Worm (Caenorhabditis elegans): Measurements from ENCODE around the gene F25E5.8.

The F25E5.8 gene

ce11 chrV:7417018-7417716, 18.6 kb upstream of the F25E5.8 start, which contains the start of gene srw-67:
Gene srw-67 (plus strand): TSS chrV:7417660.
- TF ChIP-seq cog-1 (tag; optimal IDR thresholded peaks at IDR 0.05) (no peak), T22C8.4 (GFP tag; IDR thresholded peaks at IDR 0.05) (no peak), tab-1 (GFP tag; IDR thresholded peaks at IDR 0.05) (no peak), flt-1 (GFP tag; IDR thresholded peaks at IDR 0.05) (no peak), med-1 (GFP tag; optimal IDR thresholded peaks at IDR 0.05; ENCODE audit: insufficient read depth) (no peak), ztf-23 (GFP tag; IDR thresholded peaks at IDR 0.05) (no peak), ref-1 (GFP tag; conservative IDR thresholded peaks at IDR 0.05) (no peak), klf-2 (GFP tag; conservative IDR thresholded peaks at IDR 0.05) (no peak), ztf-29 (GFP tag; IDR thresholded peaks at IDR 0.05) (no peak)

- TF ChIP-seq ref-1 (GFP tag; conservative IDR thresholded peaks at IDR 0.05) (no peak), med-1 (GFP tag; optimal IDR thresholded peaks at IDR 0.05; ENCODE audit: insufficient read depth) (no peak), ztf-29 (GFP tag; IDR thresholded peaks at IDR 0.05) (no peak), tab-1 (GFP tag; IDR thresholded peaks at IDR 0.05) (no peak), ztf-23 (GFP tag; IDR thresholded peaks at IDR 0.05) (no peak), T22C8.4 (GFP tag; IDR thresholded peaks at IDR 0.05) (no peak), flt-1 (GFP tag; IDR thresholded peaks at IDR 0.05) (no peak), klf-2 (GFP tag; conservative IDR thresholded peaks at IDR 0.05) (no peak), cog-1 (tag; optimal IDR thresholded peaks at IDR 0.05) (no peak)
Measured at ce11 chrV:7420162-7420561, 15.6 kb upstream of the F25E5.8 start, which contains the start of gene srxa-4. Gene srxa-4 (plus strand): TSS chrV:7420462.

ce11 chrV:7424336-7424735, 11.4 kb upstream of the F25E5.8 start, which contains the start of gene F18E3.10:
Gene F18E3.10 (minus strand): TSS chrV:7424436.
- no peak for TF ChIP-seq klf-2 (GFP tag; conservative IDR thresholded peaks at IDR 0.05)
- TF ChIP-seq ref-1 (GFP tag; conservative IDR thresholded peaks at IDR 0.05), result no peak
- no peak for TF ChIP-seq ztf-29 (GFP tag; IDR thresholded peaks at IDR 0.05)
- no peak for TF ChIP-seq T22C8.4 (GFP tag; IDR thresholded peaks at IDR 0.05)
- no peak for TF ChIP-seq cog-1 (tag; optimal IDR thresholded peaks at IDR 0.05)
- no peak for TF ChIP-seq tab-1 (GFP tag; IDR thresholded peaks at IDR 0.05)
- TF ChIP-seq med-1 (GFP tag; optimal IDR thresholded peaks at IDR 0.05; ENCODE audit: insufficient read depth), result no peak

ce11 chrV:7426594-7426993, 9.1 kb upstream of the F25E5.8 start, which contains the start of gene srw-68:
Gene srw-68 (minus strand): TSS chrV:7426694.
- TF ChIP-seq ref-1 (GFP tag; conservative IDR thresholded peaks at IDR 0.05) (no peak), ztf-29 (GFP tag; IDR thresholded peaks at IDR 0.05) (no peak), T22C8.4 (GFP tag; IDR thresholded peaks at IDR 0.05) (no peak), ztf-23 (GFP tag; IDR thresholded peaks at IDR 0.05) (no peak), klf-2 (GFP tag; conservative IDR thresholded peaks at IDR 0.05) (no peak), flt-1 (GFP tag; IDR thresholded peaks at IDR 0.05) (no peak), tab-1 (GFP tag; IDR thresholded peaks at IDR 0.05) (no peak), med-1 (GFP tag; optimal IDR thresholded peaks at IDR 0.05; ENCODE audit: insufficient read depth) (no peak), cog-1 (tag; optimal IDR thresholded peaks at IDR 0.05) (no peak)

ce11 chrV:7428880-7429279, 6.8 kb upstream of the F25E5.8 start, which contains the start of gene srw-69:
Gene srw-69 (minus strand): TSS chrV:7428980.
- no peak for TF ChIP-seq klf-2 (GFP tag; conservative IDR thresholded peaks at IDR 0.05)
- TF ChIP-seq flt-1 (GFP tag; IDR thresholded peaks at IDR 0.05), result no peak
- TF ChIP-seq ztf-29 (GFP tag; IDR thresholded peaks at IDR 0.05), result no peak
- no peak for TF ChIP-seq ref-1 (GFP tag; conservative IDR thresholded peaks at IDR 0.05)
- no peak for TF ChIP-seq tab-1 (GFP tag; IDR thresholded peaks at IDR 0.05)
- no peak for TF ChIP-seq ztf-23 (GFP tag; IDR thresholded peaks at IDR 0.05)
- TF ChIP-seq med-1 (GFP tag; optimal IDR thresholded peaks at IDR 0.05; ENCODE audit: insufficient read depth), result no peak
- no peak for TF ChIP-seq cog-1 (tag; optimal IDR thresholded peaks at IDR 0.05)
- no peak for TF ChIP-seq T22C8.4 (GFP tag; IDR thresholded peaks at IDR 0.05)

- TF ChIP-seq klf-2 (GFP tag; conservative IDR thresholded peaks at IDR 0.05) (no peak), cog-1 (tag; optimal IDR thresholded peaks at IDR 0.05) (no peak), ztf-29 (GFP tag; IDR thresholded peaks at IDR 0.05) (no peak), T22C8.4 (GFP tag; IDR thresholded peaks at IDR 0.05) (no peak), med-1 (GFP tag; optimal IDR thresholded peaks at IDR 0.05; ENCODE audit: insufficient read depth) (no peak), ztf-23 (GFP tag; IDR thresholded peaks at IDR 0.05) (no peak), flt-1 (GFP tag; IDR thresholded peaks at IDR 0.05) (no peak), ref-1 (GFP tag; conservative IDR thresholded peaks at IDR 0.05) (no peak), tab-1 (GFP tag; IDR thresholded peaks at IDR 0.05) (no peak)
Measured at ce11 chrV:7431016-7431415, 4.7 kb upstream of the F25E5.8 start, which contains the start of gene srw-71. Gene srw-71 (minus strand): TSS chrV:7431116.

- no peak for TF ChIP-seq ref-1 (GFP tag; conservative IDR thresholded peaks at IDR 0.05)
- no peak for TF ChIP-seq tab-1 (GFP tag; IDR thresholded peaks at IDR 0.05)
- no peak for TF ChIP-seq ztf-23 (GFP tag; IDR thresholded peaks at IDR 0.05)
- no peak for TF ChIP-seq T22C8.4 (GFP tag; IDR thresholded peaks at IDR 0.05)
- TF ChIP-seq cog-1 (tag; optimal IDR thresholded peaks at IDR 0.05), result no peak
- no peak for TF ChIP-seq ztf-29 (GFP tag; IDR thresholded peaks at IDR 0.05)
- TF ChIP-seq med-1 (GFP tag; optimal IDR thresholded peaks at IDR 0.05; ENCODE audit: insufficient read depth), result no peak
- TF ChIP-seq klf-2 (GFP tag; conservative IDR thresholded peaks at IDR 0.05), result no peak
- no peak for TF ChIP-seq flt-1 (GFP tag; IDR thresholded peaks at IDR 0.05)
Measured at ce11 chrV:7432441-7433146, 3.1 kb upstream of the F25E5.8 start.

ce11 chrV:7434805-7435363, 846 bp upstream of the F25E5.8 start:
- TF ChIP-seq ztf-29 (GFP tag; IDR thresholded peaks at IDR 0.05) (no peak), ref-1 (GFP tag; conservative IDR thresholded peaks at IDR 0.05) (no peak), flt-1 (GFP tag; IDR thresholded peaks at IDR 0.05) (no peak), ztf-23 (GFP tag; IDR thresholded peaks at IDR 0.05) (no peak), cog-1 (tag; optimal IDR thresholded peaks at IDR 0.05) (no peak), T22C8.4 (GFP tag; IDR thresholded peaks at IDR 0.05) (no peak), klf-2 (GFP tag; conservative IDR thresholded peaks at IDR 0.05) (no peak), tab-1 (GFP tag; IDR thresholded peaks at IDR 0.05) (no peak), med-1 (GFP tag; optimal IDR thresholded peaks at IDR 0.05; ENCODE audit: insufficient read depth) (no peak)

Data from whole organism, midembryonic.